2 fruit fly cellular contexts compared by ENCODE assay signal in genomic region chr3L:18273121-18273520, dm6.
TF ChIP-seq lines count a peak whose summit lies in the region.

No protein-coding gene starts in this region.

- no peak for TF ChIP-seq CTCF in whole organism, embryonic (GFP tag; optimal IDR thresholded peaks at IDR 0.05; lab: Kevin White, UChicago)

TF ChIP-seq in whole organism, embryonic, 481 proteins besides CTCF, POLR2A, EP300 and RAD21 (continues in another document):
- TF ChIP-seq Dref (GFP tag; IDR thresholded peaks at IDR 0.05; lab: Robert Waterston, UW), result no peak
- no peak for TF ChIP-seq Hr39 (optimal IDR thresholded peaks at IDR 0.05; lab: Kevin White, UChicago)
- TF ChIP-seq crol (GFP tag; IDR thresholded peaks at IDR 0.05; lab: Robert Waterston, UW), result no peak
- TF ChIP-seq dmrt11E (tag; optimal IDR thresholded peaks at IDR 0.05; lab: Kevin White, UChicago), result peak; percentile 38
- TF ChIP-seq CG12659 (GFP tag; optimal IDR thresholded peaks at IDR 0.05; lab: Kevin White, UChicago), result peak; percentile 4
- TF ChIP-seq odd (GFP tag; optimal IDR thresholded peaks at IDR 0.05; lab: Kevin White, UChicago), result no peak
- no peak for TF ChIP-seq CG11696 (GFP tag; IDR thresholded peaks at IDR 0.05; lab: Robert Waterston, UW)
- no peak for TF ChIP-seq Nf-YA (GFP tag; IDR thresholded peaks at IDR 0.05; lab: Robert Waterston, UW)
- TF ChIP-seq CG6272 (GFP tag; IDR thresholded peaks at IDR 0.05; lab: Robert Waterston, UW), result no peak
- TF ChIP-seq CG15696 (tag; optimal IDR thresholded peaks at IDR 0.05; lab: Kevin White, UChicago), result peak; percentile 28
- TF ChIP-seq CG10979 (tag; optimal IDR thresholded peaks at IDR 0.05; lab: Kevin White, UChicago), result peak; percentile 45
- no peak for TF ChIP-seq CG30431 (GFP tag; optimal IDR thresholded peaks at IDR 0.05; lab: Kevin White, UChicago)
- TF ChIP-seq MTF-1 (GFP tag; optimal IDR thresholded peaks at IDR 0.05; lab: Kevin White, UChicago; ENCODE audit: borderline replicate concordance), result no peak
- no peak for TF ChIP-seq fd3F (GFP tag; optimal IDR thresholded peaks at IDR 0.05; lab: Kevin White, UChicago)
- TF ChIP-seq NK7.1 (GFP tag; optimal IDR thresholded peaks at IDR 0.05; lab: Kevin White, UChicago), result no peak
- TF ChIP-seq CG10267 (tag; optimal IDR thresholded peaks at IDR 0.05; lab: Kevin White, UChicago), result peak; percentile 16
- TF ChIP-seq Antp (GFP tag; optimal IDR thresholded peaks at IDR 0.05; lab: Kevin White, UChicago), result no peak
- TF ChIP-seq btn (GFP tag; optimal IDR thresholded peaks at IDR 0.05; lab: Kevin White, UChicago), result no peak
- TF ChIP-seq pan (optimal IDR thresholded peaks at IDR 0.05; lab: Kevin White, UChicago), result no peak
- TF ChIP-seq pan (GFP tag; optimal IDR thresholded peaks at IDR 0.05 in 1 of 2, IDR thresholded peaks at IDR 0.05 in 1 of 2), result no peak
- TF ChIP-seq CG17802 (tag; optimal IDR thresholded peaks at IDR 0.05; lab: Kevin White, UChicago), result no peak
- TF ChIP-seq CG31441 (GFP tag; IDR thresholded peaks at IDR 0.05; lab: Robert Waterston, UW), result peak; percentile 55; the same call in 1 of the 2 replicates
- TF ChIP-seq trem (tag; optimal IDR thresholded peaks at IDR 0.05; lab: Kevin White, UChicago), result peak; percentile 23
- TF ChIP-seq tgo (GFP tag; IDR thresholded peaks at IDR 0.05; lab: Robert Waterston, UW), result no peak
- TF ChIP-seq gem (tag; optimal IDR thresholded peaks at IDR 0.05; lab: Kevin White, UChicago), result peak; percentile 46
- TF ChIP-seq B-H2 (GFP tag; optimal IDR thresholded peaks at IDR 0.05; lab: Kevin White, UChicago), result no peak
- no peak for TF ChIP-seq CG18619 (GFP tag; optimal IDR thresholded peaks at IDR 0.05; lab: Kevin White, UChicago)
- TF ChIP-seq sob (GFP tag; IDR thresholded peaks at IDR 0.05; lab: Robert Waterston, UW), result no peak
- no peak for TF ChIP-seq Opbp (GFP tag; IDR thresholded peaks at IDR 0.05; lab: Robert Waterston, UW; ENCODE audit: partially characterized antibody)
- no peak for TF ChIP-seq CG6654 (GFP tag; optimal IDR thresholded peaks at IDR 0.05; lab: Kevin White, UChicago)
- TF ChIP-seq Hr3 (GFP tag; optimal IDR thresholded peaks at IDR 0.05; lab: Kevin White, UChicago), result peak; percentile 7
- no peak for TF ChIP-seq dm (GFP tag; optimal IDR thresholded peaks at IDR 0.05; lab: Kevin White, UChicago)
- TF ChIP-seq CG30403 (GFP tag; optimal IDR thresholded peaks at IDR 0.05; lab: Kevin White, UChicago), result no peak
- no peak for TF ChIP-seq Dll (GFP tag; IDR thresholded peaks at IDR 0.05; lab: Robert Waterston, UW; ENCODE audit: partially characterized antibody)
- TF ChIP-seq ase (GFP tag; IDR thresholded peaks at IDR 0.05; lab: Robert Waterston, UW), result no peak
- peak; percentile 9 for TF ChIP-seq CG14710 (tag; optimal IDR thresholded peaks at IDR 0.05; lab: Kevin White, UChicago)
- no peak for TF ChIP-seq CG31224 (GFP tag; IDR thresholded peaks at IDR 0.05; lab: Robert Waterston, UW)
- TF ChIP-seq CG2678 (tag; optimal IDR thresholded peaks at IDR 0.05; lab: Kevin White, UChicago), result peak; percentile 43
- TF ChIP-seq sna (GFP tag; IDR thresholded peaks at IDR 0.05; lab: Robert Waterston, UW; ENCODE audit: partially characterized antibody), result no peak
- no peak for TF ChIP-seq MBD-R2 (GFP tag; IDR thresholded peaks at IDR 0.05; lab: Robert Waterston, UW)
- TF ChIP-seq nerfin-2 (GFP tag; IDR thresholded peaks at IDR 0.05; lab: Robert Waterston, UW; ENCODE audit: partially characterized antibody), result no peak
- TF ChIP-seq HLHmδ (GFP tag; optimal IDR thresholded peaks at IDR 0.05; lab: Kevin White, UChicago), result no peak
- no peak for TF ChIP-seq scrt (GFP tag; optimal IDR thresholded peaks at IDR 0.05; lab: Kevin White, UChicago)
- TF ChIP-seq CG8924 (tag; optimal IDR thresholded peaks at IDR 0.05; lab: Kevin White, UChicago), result peak; percentile 7
- TF ChIP-seq HLH3B (GFP tag; IDR thresholded peaks at IDR 0.05; lab: Robert Waterston, UW), result no peak
- TF ChIP-seq CG5245 (GFP tag; optimal IDR thresholded peaks at IDR 0.05; lab: Kevin White, UChicago), result no peak
- TF ChIP-seq nmo (GFP tag; optimal IDR thresholded peaks at IDR 0.05; lab: Kevin White, UChicago), result peak; percentile 22

TF ChIP-seq in whole organism, prepupa, 60 proteins besides CTCF, POLR2A, EP300 and RAD21:
- TF ChIP-seq salr (GFP tag; optimal IDR thresholded peaks at IDR 0.05; lab: Kevin White, UChicago) (no peak), CG11294 (GFP tag; IDR thresholded peaks at IDR 0.05; lab: Robert Waterston, UW) (no peak), Eip78C (GFP tag; lab: Kevin White, UChicago) (peak; percentile 44)
